Worm (Caenorhabditis elegans): ENCODE data around the gene cpsf-3.

ce11 chrIV:13300591-13300990 lies 17.9 kb upstream of the cpsf-3 start, which contains the start of gene csn-6:
- TF ChIP-seq nhr-12 (tag; optimal IDR thresholded peaks at IDR 0.05) (no peak), zag-1 (tag; optimal IDR thresholded peaks at IDR 0.05) (no peak), lin-39 (tag; optimal IDR thresholded peaks at IDR 0.05) (no peak), mml-1 (tag; optimal IDR thresholded peaks at IDR 0.05) (no peak), egl-27 (tag; optimal IDR thresholded peaks at IDR 0.05) (no peak), sea-2 (GFP tag; optimal IDR thresholded peaks at IDR 0.05) (no peak), aly-2 (tag; optimal IDR thresholded peaks at IDR 0.05) (no peak), lin-15B (tag; optimal IDR thresholded peaks at IDR 0.05) (no peak)

All from whole organism, L3 larva.